Worm (Caenorhabditis elegans) whole organism, L2 larva: ENCODE results near the gene tag-322.

Experiments used
- C34F6.9 ChIP-seq: fragments of 150-350 bp; optimal IDR thresholded peaks from 2 replicates; lab custom pipeline; 2014; ENCODE audit warnings: missing biosample characterization, missing genetic modification characterization
- F13H6.1 ChIP-seq: sonication (generic microtip); optimal IDR thresholded peaks from 2 replicates; lab custom pipeline; 2016; ENCODE audit warnings: missing genetic modification characterization, missing compliant biosample characterization
- R02D3.7 ChIP-seq: fragments of 150-350 bp; optimal IDR thresholded peaks from 2 replicates; lab custom pipeline; 2014; ENCODE audit warnings: missing biosample characterization, missing genetic modification characterization
- Y55F3AM.14 ChIP-seq: fragments of 200-800 bp; sonication (Bioruptor generic); optimal IDR thresholded peaks from 2 replicates; lab custom pipeline; 2018; ENCODE audit warnings: mild to moderate bottlenecking, missing genetic modification characterization, missing compliant biosample characterization
- ZK546.5 ChIP-seq: sonication (generic microtip); optimal IDR thresholded peaks from 2 replicates; lab custom pipeline; 2017; ENCODE audit warnings: missing biosample characterization, missing genetic modification characterization
- alr-1 ChIP-seq: fragments of 150-350 bp; optimal IDR thresholded peaks from 2 replicates; lab custom pipeline; 2014; ENCODE audit warnings: missing biosample characterization, missing genetic modification characterization
- aly-2 ChIP-seq: fragments of 150-350 bp; optimal IDR thresholded peaks from 2 replicates; lab custom pipeline; 2014; ENCODE audit warnings: missing biosample characterization, missing genetic modification characterization
- ama-1 ChIP-seq: fragments of 150-350 bp; optimal IDR thresholded peaks from 2 replicates; lab custom pipeline; 2018; ENCODE audit warnings: inconsistent platforms
- blmp-1 ChIP-seq: sonication (generic microtip); optimal IDR thresholded peaks from 2 replicates; lab custom pipeline; 2017; ENCODE audit warnings: missing genetic modification characterization, mild to moderate bottlenecking, missing compliant biosample characterization, antibody characterized with exemption, moderate library complexity; ENCODE audit not compliant: insufficient read depth
- ceh-16 ChIP-seq: fragments of 150-350 bp; optimal IDR thresholded peaks from 2 replicates; lab custom pipeline; 2014; ENCODE audit warnings: missing biosample characterization, missing genetic modification characterization
- ceh-82 ChIP-seq: fragments of 150-350 bp; optimal IDR thresholded peaks from 2 replicates; lab custom pipeline; 2014; ENCODE audit warnings: missing biosample characterization, missing genetic modification characterization
- crh-2 ChIP-seq: sonication (generic microtip); optimal IDR thresholded peaks from 2 replicates; lab custom pipeline; 2017; ENCODE audit warnings: missing biosample characterization, missing genetic modification characterization
- dmd-4 ChIP-seq: sonication (generic microtip); optimal IDR thresholded peaks from 2 replicates; lab custom pipeline; 2017; ENCODE audit warnings: missing biosample characterization, missing genetic modification characterization
- egl-27 ChIP-seq: sonication (generic microtip); optimal IDR thresholded peaks from 3 replicates; lab custom pipeline; 2017; ENCODE audit warnings: missing biosample characterization, missing genetic modification reagents, missing genetic modification characterization
- elt-1 ChIP-seq: fragments of 150-350 bp; optimal IDR thresholded peaks from 2 replicates; lab custom pipeline; 2014; ENCODE audit warnings: missing biosample characterization, missing genetic modification characterization
- elt-3 ChIP-seq: sonication (generic microtip); optimal IDR thresholded peaks from 2 replicates; lab custom pipeline; 2017; ENCODE audit warnings: missing biosample characterization, missing genetic modification characterization
- fos-1 ChIP-seq: fragments of 150-350 bp; optimal IDR thresholded peaks from 2 replicates; lab custom pipeline; 2014; ENCODE audit warnings: missing biosample characterization, missing genetic modification characterization
- gmeb-1 ChIP-seq: fragments of 150-350 bp; optimal IDR thresholded peaks from 2 replicates; lab custom pipeline; 2014; ENCODE audit warnings: missing biosample characterization, missing genetic modification characterization
- lin-11 ChIP-seq: fragments of 150-350 bp; sonication (generic microtip); optimal IDR thresholded peaks from 2 replicates; lab custom pipeline; 2014; ENCODE audit warnings: missing biosample characterization, missing genetic modification characterization, inconsistent platforms, mixed read lengths
- lin-13 ChIP-seq: fragments of 150-350 bp; optimal IDR thresholded peaks from 2 replicates; lab custom pipeline; 2014; ENCODE audit warnings: missing biosample characterization, missing genetic modification reagents, missing genetic modification characterization
- lin-39 ChIP-seq: fragments of 150-350 bp; optimal IDR thresholded peaks from 2 replicates; lab custom pipeline; 2014; ENCODE audit warnings: missing biosample characterization, missing genetic modification reagents, missing genetic modification characterization
- lsy-2 ChIP-seq, 2 experiments: fragments of 150-350 bp in 1 of 2; sonication (generic microtip) in 1 of 2; optimal IDR thresholded peaks; 2 replicates each; lab custom pipeline; 2014 to 2017; ENCODE audit warnings: missing biosample characterization in 2 of 2, missing genetic modification characterization in 2 of 2
- mab-5 ChIP-seq: fragments of 150-350 bp; optimal IDR thresholded peaks from 2 replicates; lab custom pipeline; 2014; ENCODE audit warnings: missing biosample characterization, missing genetic modification characterization
- mbf-1 ChIP-seq: sonication (generic microtip); optimal IDR thresholded peaks from 2 replicates; lab custom pipeline; 2017; ENCODE audit warnings: missing biosample characterization, missing genetic modification characterization
- mdl-1 ChIP-seq, 2 experiments: fragments of 150-350 bp in 1 of 2; sonication (generic microtip) in 1 of 2; optimal IDR thresholded peaks; 2 replicates each; lab custom pipeline; 2017; ENCODE audit warnings: missing biosample characterization in 2 of 2, missing genetic modification characterization in 2 of 2
- nhr-10 ChIP-seq: sonication (generic microtip); optimal IDR thresholded peaks from 2 replicates; lab custom pipeline; 2017; ENCODE audit warnings: missing biosample characterization, missing genetic modification characterization
- nhr-11 ChIP-seq: fragments of 150-350 bp; optimal IDR thresholded peaks from 2 replicates; lab custom pipeline; 2014; ENCODE audit warnings: missing biosample characterization, missing genetic modification characterization
- nhr-12 ChIP-seq: fragments of 150-350 bp; optimal IDR thresholded peaks from 2 replicates; lab custom pipeline; 2014; ENCODE audit warnings: missing biosample characterization, missing genetic modification characterization
- nhr-129 ChIP-seq: fragments of 150-350 bp; optimal IDR thresholded peaks from 2 replicates; lab custom pipeline; 2014; ENCODE audit warnings: missing biosample characterization, missing genetic modification characterization
- nhr-21 ChIP-seq: fragments of 150-350 bp; optimal IDR thresholded peaks from 2 replicates; lab custom pipeline; 2014; ENCODE audit warnings: missing biosample characterization, missing genetic modification characterization
- nhr-23 ChIP-seq: fragments of 150-350 bp; optimal IDR thresholded peaks from 2 replicates; lab custom pipeline; 2014; ENCODE audit warnings: missing biosample characterization, missing genetic modification reagents, missing genetic modification characterization
- nhr-237 ChIP-seq: fragments of 150-350 bp; optimal IDR thresholded peaks from 2 replicates; lab custom pipeline; 2014; ENCODE audit warnings: missing biosample characterization, missing genetic modification characterization
- nhr-25 ChIP-seq: fragments of 150-350 bp; sonication (generic microtip); optimal IDR thresholded peaks from 3 replicates; lab custom pipeline; 2014; ENCODE audit warnings: missing biosample characterization, missing genetic modification characterization
- nhr-6 ChIP-seq: fragments of 150-350 bp; optimal IDR thresholded peaks from 2 replicates; lab custom pipeline; 2014; ENCODE audit warnings: missing biosample characterization, missing genetic modification characterization
- nhr-77 ChIP-seq: fragments of 150-350 bp; optimal IDR thresholded peaks from 2 replicates; lab custom pipeline; 2014; ENCODE audit warnings: missing biosample characterization, missing genetic modification characterization
- peb-1 ChIP-seq: fragments of 150-350 bp; optimal IDR thresholded peaks from 2 replicates; lab custom pipeline; 2014; ENCODE audit warnings: missing biosample characterization, missing genetic modification characterization
- sem-4 ChIP-seq: fragments of 150-350 bp; optimal IDR thresholded peaks from 2 replicates; lab custom pipeline; 2014; ENCODE audit warnings: missing biosample characterization, missing genetic modification reagents, missing genetic modification characterization
- skn-1 ChIP-seq: sonication (generic microtip); optimal IDR thresholded peaks from 2 replicates; lab custom pipeline; 2017; ENCODE audit warnings: missing biosample characterization, missing genetic modification characterization
- sma-3 ChIP-seq: sonication (generic microtip); optimal IDR thresholded peaks from 2 replicates; lab custom pipeline; 2016; ENCODE audit warnings: missing genetic modification reagents, missing genetic modification characterization, missing compliant biosample characterization
- sma-9 ChIP-seq, 2 experiments: fragments of 150-350 bp in 1 of 2; sonication (generic microtip) in 1 of 2; optimal IDR thresholded peaks; 2 replicates each; lab custom pipeline; 2014 to 2016; ENCODE audit warnings: missing genetic modification characterization in 2 of 2, mild to moderate bottlenecking in 1 of 2, missing biosample characterization in 1 of 2, missing compliant biosample characterization in 1 of 2, missing genetic modification reagents in 1 of 2, moderate library complexity in 1 of 2
- snpc-4 ChIP-seq: fragments of 150-350 bp; optimal IDR thresholded peaks from 2 replicates; lab custom pipeline; 2014; ENCODE audit warnings: missing biosample characterization, missing genetic modification characterization
- unc-39 ChIP-seq: fragments of 150-350 bp; optimal IDR thresholded peaks from 2 replicates; lab custom pipeline; 2014; ENCODE audit warnings: missing biosample characterization, missing genetic modification characterization
- unc-55 ChIP-seq: fragments of 150-350 bp; sonication (generic microtip); optimal IDR thresholded peaks from 3 replicates; lab custom pipeline; 2014; ENCODE audit warnings: missing biosample characterization, missing genetic modification reagents, missing genetic modification characterization
- unc-62 ChIP-seq: fragments of 150-350 bp; optimal IDR thresholded peaks from 2 replicates; lab custom pipeline; 2014; ENCODE audit warnings: missing biosample characterization, missing genetic modification reagents, missing genetic modification characterization
- zag-1 ChIP-seq: fragments of 150-350 bp; optimal IDR thresholded peaks from 2 replicates; lab custom pipeline; 2014; ENCODE audit warnings: missing biosample characterization, missing genetic modification characterization
- ztf-1 ChIP-seq: fragments of 200-800 bp; sonication (Bioruptor generic); conservative IDR thresholded peaks from 2 replicates; pipeline ENCODE4 v1.3.6; 2022; ENCODE audit warnings: missing genetic modification characterization, missing compliant biosample characterization
- ztf-11 ChIP-seq: sonication (generic microtip); optimal IDR thresholded peaks from 2 replicates; lab custom pipeline; 2017; ENCODE audit warnings: missing biosample characterization, missing genetic modification characterization
- ztf-4 ChIP-seq: fragments of 150-350 bp; optimal IDR thresholded peaks from 2 replicates; lab custom pipeline; 2014; ENCODE audit warnings: missing biosample characterization, missing genetic modification characterization

The tag-322 gene

DNA sequence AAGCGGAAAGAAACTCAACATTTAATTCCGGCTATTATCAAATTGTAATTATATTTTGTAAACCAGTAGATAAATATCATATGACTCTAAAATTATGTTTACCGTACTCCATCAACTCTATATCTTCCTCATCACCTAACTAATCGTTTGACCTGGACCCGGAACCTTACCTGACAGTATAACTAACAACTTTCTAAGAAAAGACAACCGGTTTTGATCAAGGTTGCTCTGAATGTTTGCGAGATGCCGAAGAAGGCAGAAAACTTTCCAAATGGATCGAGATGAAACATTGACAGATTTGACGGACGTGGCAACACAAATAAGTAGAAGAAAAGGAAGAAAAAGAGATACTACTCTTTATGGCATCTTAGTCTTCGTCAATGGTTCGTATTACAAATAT lies 39.3 kb upstream of the tag-322 start:
- TF ChIP-seq egl-27 (peak; percentile 7), nhr-25 (tag; lab: Kevin White, UChicago) (peak; percentile 54), ama-1 (lab: Kevin White, UChicago) (no peak)

- TF ChIP-seq crh-2 (no peak), nhr-25 (tag; lab: Kevin White, UChicago) (no peak), nhr-129 (tag; lab: Kevin White, UChicago) (no peak), Y55F3AM.14 (no peak)
These were observed 37.2 kb upstream of the tag-322 start, which contains the start of gene T14A8.2 for ce11 chrIV:7822524-7822923. T14A8.2 (minus strand) TSS chrIV:7822624.

- TF ChIP-seq nhr-21 (peak; percentile 26), nhr-11 (tag; lab: Kevin White, UChicago) (no peak), lin-13 (GFP tag; lab: Kevin White, UChicago) (peak; percentile 26), ztf-11 (no peak), ceh-16 (no peak), gmeb-1 (tag; lab: Kevin White, UChicago) (no peak), lin-39 (tag; lab: Kevin White, UChicago) (no peak), mdl-1 (tag; optimal IDR thresholded peaks at IDR 0.05; lab: Kevin White, UChicago) (peak in 1 of 2 experiments; percentile 10), lin-11 (tag; lab: Kevin White, UChicago) (peak; percentile 54), peb-1 (tag; lab: Kevin White, UChicago) (no peak), zag-1 (tag; lab: Kevin White, UChicago) (peak; percentile 75), ceh-82 (tag; lab: Kevin White, UChicago) (no peak), nhr-25 (tag; lab: Kevin White, UChicago) (no peak), crh-2 (peak; percentile 68), ztf-4 (no peak), egl-27 (peak; percentile 42), aly-2 (tag; lab: Kevin White, UChicago) (no peak), Y55F3AM.14 (no peak), sma-3 (GFP tag; lab: Kevin White, UChicago) (no peak), nhr-129 (tag; lab: Kevin White, UChicago) (peak; percentile 84), R02D3.7 (no peak), unc-62 (GFP tag; lab: Kevin White, UChicago) (no peak), unc-55 (GFP tag; lab: Kevin White, UChicago) (peak; percentile 89), sem-4 (tag; lab: Kevin White, UChicago) (peak; percentile 71), elt-1 (tag; lab: Kevin White, UChicago) (no peak), nhr-23 (tag; lab: Kevin White, UChicago) (no peak), lsy-2 (tag; optimal IDR thresholded peaks at IDR 0.05; lab: Kevin White, UChicago) (peak; percentile 15 to 79), ZK546.5 (tag; lab: Kevin White, UChicago) (no peak), C34F6.9 (tag; lab: Kevin White, UChicago) (peak; percentile 93), nhr-237 (tag; lab: Kevin White, UChicago) (no peak), sma-9 (GFP tag; optimal IDR thresholded peaks at IDR 0.05; lab: Kevin White, UChicago) (peak; percentile 86), sma-9 (tag; optimal IDR thresholded peaks at IDR 0.05; lab: Kevin White, UChicago) (no peak), snpc-4 (tag; lab: Kevin White, UChicago) (peak; percentile 36), mab-5 (peak; percentile 45), ama-1 (lab: Kevin White, UChicago) (no peak), skn-1 (no peak), elt-3 (tag; lab: Kevin White, UChicago) (no peak), F13H6.1 (tag; lab: Kevin White, UChicago) (peak; percentile 84), unc-39 (no peak), fos-1 (tag; lab: Kevin White, UChicago) (peak; percentile 38), nhr-6 (tag; lab: Kevin White, UChicago) (peak; percentile 72), dmd-4 (tag; lab: Kevin White, UChicago) (no peak), nhr-77 (tag; lab: Kevin White, UChicago) (no peak), alr-1 (tag; lab: Kevin White, UChicago) (no peak), mbf-1 (tag; lab: Kevin White, UChicago) (no peak), nhr-12 (no peak), nhr-10 (tag; lab: Kevin White, UChicago) (no peak), blmp-1 (tag; lab: Kevin White, UChicago) (no peak), ztf-1 (GFP tag; lab: Robert Waterston, UW) (no peak)
These were observed 32.5 kb upstream of the tag-322 start, which contains the start of gene ric-3 for ce11 chrIV:7817852-7818251. ric-3 (plus strand) TSS chrIV:7818251.
